Worm (Caenorhabditis elegans): ENCODE measurements around the gene eral-1.

The eral-1 gene

DNA sequence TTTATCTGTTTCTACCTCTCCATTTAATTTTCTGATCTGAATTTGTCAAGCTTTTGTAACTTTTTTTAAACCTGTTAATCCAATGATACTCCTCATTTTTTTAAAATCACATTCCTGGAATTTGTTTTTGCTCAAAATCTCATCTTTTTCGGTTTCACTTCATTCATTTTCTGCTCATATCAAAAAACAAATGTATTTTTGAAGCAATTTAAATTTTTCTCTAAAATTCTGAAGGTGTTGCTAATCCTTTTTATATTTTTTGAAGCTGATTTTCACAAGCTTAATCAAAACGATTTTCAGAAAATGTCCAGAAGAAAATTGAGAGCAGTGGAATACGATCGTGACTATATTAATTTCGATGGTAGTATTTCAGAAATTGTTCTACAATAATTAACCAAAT, 5.4 kb upstream of the eral-1 start, which contains the start of gene E02H1.5 (continued):
- TF ChIP-seq sdc-2 (tag; optimal IDR thresholded peaks at IDR 0.05) (no peak), pha-4 (tag; optimal IDR thresholded peaks at IDR 0.05) (no peak)

DNA sequence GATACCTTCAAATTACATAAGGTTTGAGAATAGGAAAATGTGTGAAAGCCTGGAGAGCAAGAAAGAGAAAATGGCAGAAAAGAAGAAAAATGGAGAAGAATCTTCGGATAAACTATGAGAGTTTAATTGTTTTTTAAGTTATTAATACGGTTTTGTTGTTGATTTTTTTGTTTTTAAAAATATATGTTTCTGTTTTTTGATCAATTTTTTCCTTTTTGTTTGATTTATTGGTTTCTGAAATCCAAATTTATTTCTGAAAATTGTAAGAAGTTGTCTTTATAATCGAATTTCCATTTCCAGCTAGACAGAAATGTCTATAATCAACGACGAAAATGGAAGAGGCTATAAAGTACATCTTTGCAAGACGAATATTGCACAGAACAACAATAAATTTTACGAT, 3.2 kb upstream of the eral-1 start, which contains the start of gene parp-2:
parp-2 (plus strand) TSS at position 301 of the 400 bp plus-strand sequence.
- no peak for TF ChIP-seq hlh-30 (tag; optimal IDR thresholded peaks at IDR 0.05; ENCODE audit: insufficient read depth)
- no peak for TF ChIP-seq ceh-22 (tag; optimal IDR thresholded peaks at IDR 0.05)
- no peak for TF ChIP-seq ttx-3 (tag; optimal IDR thresholded peaks at IDR 0.05)
- no peak for TF ChIP-seq pat-9 (tag; optimal IDR thresholded peaks at IDR 0.05)
- TF ChIP-seq che-1 (tag; optimal IDR thresholded peaks at IDR 0.05), result no peak
- TF ChIP-seq lin-11 (tag; optimal IDR thresholded peaks at IDR 0.05), result no peak
- no peak for TF ChIP-seq pha-2 (tag; optimal IDR thresholded peaks at IDR 0.05)
- no peak for TF ChIP-seq ref-2 (tag; optimal IDR thresholded peaks at IDR 0.05)
- no peak for TF ChIP-seq hlh-15 (tag; optimal IDR thresholded peaks at IDR 0.05)
- TF ChIP-seq hlh-6 (tag; optimal IDR thresholded peaks at IDR 0.05), result no peak
- TF ChIP-seq fkh-6 (tag; optimal IDR thresholded peaks at IDR 0.05), result no peak
- no peak for TF ChIP-seq unc-42 (tag; optimal IDR thresholded peaks at IDR 0.05)
- no peak for TF ChIP-seq fkh-10 (GFP tag; optimal IDR thresholded peaks at IDR 0.05)
- no peak for TF ChIP-seq ceh-24 (tag; optimal IDR thresholded peaks at IDR 0.05)

DNA sequence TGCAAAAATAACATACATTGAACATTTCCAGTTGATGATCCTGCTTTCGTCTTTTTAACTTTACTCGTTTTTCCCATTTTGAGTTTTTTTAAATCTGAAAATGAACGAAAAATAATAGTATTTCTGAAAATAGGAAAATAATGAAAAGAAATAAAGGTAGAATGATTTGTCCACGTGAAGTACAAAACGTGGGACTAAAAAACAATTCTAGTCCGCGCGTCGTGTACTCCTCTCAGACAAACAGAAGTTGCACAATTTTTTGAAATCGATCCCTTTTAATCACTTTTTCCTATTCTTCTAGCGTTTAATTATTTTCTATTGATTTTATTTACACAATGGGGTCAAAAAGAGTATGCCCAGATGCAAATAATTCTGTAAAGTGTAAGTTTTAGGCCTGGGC, 1.5 kb upstream of the eral-1 start, which contains the start of the genes E02H1.1 and tag-124:
E02H1.1 (minus strand) TSS at position 94 of the 400 bp plus-strand sequence.
tag-124 (plus strand) TSS at position 222 of the 400 bp plus-strand sequence.
- TF ChIP-seq ceh-34 (tag; optimal IDR thresholded peaks at IDR 0.05), result peak; percentile 18
- TF ChIP-seq lim-6 (tag; optimal IDR thresholded peaks at IDR 0.05), result no peak
- no peak for TF ChIP-seq unc-55 (GFP tag; optimal IDR thresholded peaks at IDR 0.05)
- TF ChIP-seq fkh-6 (tag; optimal IDR thresholded peaks at IDR 0.05), result peak; percentile 45
- TF ChIP-seq mec-3 (tag; optimal IDR thresholded peaks at IDR 0.05; ENCODE audit: borderline replicate concordance), result peak; percentile 30
- TF ChIP-seq ceh-18 (tag; optimal IDR thresholded peaks at IDR 0.05), result no peak
- no peak for TF ChIP-seq ceh-24 (tag; optimal IDR thresholded peaks at IDR 0.05)
- peak; percentile 93 for TF ChIP-seq C08G9.2 (tag; optimal IDR thresholded peaks at IDR 0.05)
- no peak for TF ChIP-seq pax-1 (tag; optimal IDR thresholded peaks at IDR 0.05)
- TF ChIP-seq tbx-2 (tag; optimal IDR thresholded peaks at IDR 0.05), result peak; percentile 71
- TF ChIP-seq hlh-6 (tag; optimal IDR thresholded peaks at IDR 0.05), result peak; percentile 74
- TF ChIP-seq eyg-1 (tag; optimal IDR thresholded peaks at IDR 0.05), result peak; percentile 1
- peak; percentile 93 for TF ChIP-seq ceh-2 (tag; optimal IDR thresholded peaks at IDR 0.05)
- TF ChIP-seq ets-4 (tag; optimal IDR thresholded peaks at IDR 0.05), result peak; percentile 89
- TF ChIP-seq ahr-1 (tag; optimal IDR thresholded peaks at IDR 0.05), result peak; percentile 48
- TF ChIP-seq hlh-13 (GFP tag; optimal IDR thresholded peaks at IDR 0.05), result no peak
- peak; percentile 60 for TF ChIP-seq hlh-8 (tag; optimal IDR thresholded peaks at IDR 0.05)
- TF ChIP-seq F13H6.1 (tag; optimal IDR thresholded peaks at IDR 0.05), result peak; percentile 52
- TF ChIP-seq fax-1 (tag; optimal IDR thresholded peaks at IDR 0.05), result peak; percentile 27
- peak; percentile 58 for TF ChIP-seq rnt-1 (tag; optimal IDR thresholded peaks at IDR 0.05)
- TF ChIP-seq elt-4 (tag; optimal IDR thresholded peaks at IDR 0.05), result no peak
- TF ChIP-seq ref-2 (tag; optimal IDR thresholded peaks at IDR 0.05), result peak; percentile 81
- TF ChIP-seq ceh-31 (tag; optimal IDR thresholded peaks at IDR 0.05), result peak; percentile 92
- TF ChIP-seq zip-5 (tag; optimal IDR thresholded peaks at IDR 0.05), result peak; percentile 78
- TF ChIP-seq unc-42 (tag; optimal IDR thresholded peaks at IDR 0.05), result peak; percentile 13
- TF ChIP-seq sdc-2 (tag; optimal IDR thresholded peaks at IDR 0.05), result peak; percentile 32
- peak; percentile 1 for TF ChIP-seq nfya-1 (tag; optimal IDR thresholded peaks at IDR 0.05)
- TF ChIP-seq tbx-7 (tag; optimal IDR thresholded peaks at IDR 0.05), result peak; percentile 92
- TF ChIP-seq elt-2 (tag; optimal IDR thresholded peaks at IDR 0.05), result peak; percentile 56
- no peak for TF ChIP-seq pag-3 (tag; optimal IDR thresholded peaks at IDR 0.05; ENCODE audit: borderline replicate concordance)

All from whole organism, late embryonic.